Worm (Caenorhabditis elegans): ENCODE measurements around the gene T15H9.4.

Gene T15H9.4

ce11 chrII:9646122-9646555 is 34.5 kb downstream of the T15H9.4 start (continued):
- TF ChIP-seq mdl-1 (tag; optimal IDR thresholded peaks at IDR 0.05) = peak in 1 of 2 experiments; percentile 39
- TF ChIP-seq elt-3 (tag; optimal IDR thresholded peaks at IDR 0.05) = no peak
- TF ChIP-seq egl-27 (tag; optimal IDR thresholded peaks at IDR 0.05) = peak; percentile 80
- TF ChIP-seq nhr-237 (tag; optimal IDR thresholded peaks at IDR 0.05) = no peak
- peak; percentile 85 for TF ChIP-seq nhr-25 (tag; optimal IDR thresholded peaks at IDR 0.05)

ce11 chrII:9646928-9647838 is 35.5 kb downstream of the T15H9.4 start, which contains the start of gene sqv-8:
sqv-8 (plus strand) TSS chrII:9646978.
- TF ChIP-seq alr-1 (tag; optimal IDR thresholded peaks at IDR 0.05) (no peak), lsy-2 (tag; optimal IDR thresholded peaks at IDR 0.05) (peak in 1 of 2 experiments; percentile 34), crh-2 (tag; optimal IDR thresholded peaks at IDR 0.05) (peak; percentile 21), mdl-1 (tag; optimal IDR thresholded peaks at IDR 0.05) (no peak), fos-1 (tag; optimal IDR thresholded peaks at IDR 0.05) (peak; percentile 16), sma-9 (GFP tag; optimal IDR thresholded peaks at IDR 0.05) (peak; percentile 32), sma-9 (tag; optimal IDR thresholded peaks at IDR 0.05) (no peak), unc-55 (GFP tag; optimal IDR thresholded peaks at IDR 0.05) (peak; percentile 33), nhr-6 (tag; optimal IDR thresholded peaks at IDR 0.05) (no peak), nhr-129 (tag; optimal IDR thresholded peaks at IDR 0.05) (peak; percentile 27), C34F6.9 (tag; optimal IDR thresholded peaks at IDR 0.05) (peak; percentile 82), lin-11 (tag; optimal IDR thresholded peaks at IDR 0.05) (no peak)

- no peak for TF ChIP-seq C34F6.9 (tag; optimal IDR thresholded peaks at IDR 0.05)
- no peak for TF ChIP-seq gmeb-1 (tag; optimal IDR thresholded peaks at IDR 0.05)
- no peak for TF ChIP-seq ztf-1 (GFP tag; conservative IDR thresholded peaks at IDR 0.05)
- no peak for TF ChIP-seq mdl-1 (tag; optimal IDR thresholded peaks at IDR 0.05)
- TF ChIP-seq elt-1 (tag; optimal IDR thresholded peaks at IDR 0.05) = no peak
- TF ChIP-seq ZK546.5 (tag; optimal IDR thresholded peaks at IDR 0.05) = no peak
- TF ChIP-seq ceh-16 (tag; optimal IDR thresholded peaks at IDR 0.05) = no peak
- no peak for TF ChIP-seq Y55F3AM.14 (GFP tag; optimal IDR thresholded peaks at IDR 0.05)
- no peak for TF ChIP-seq mab-5 (tag; optimal IDR thresholded peaks at IDR 0.05)
- TF ChIP-seq dmd-4 (tag; optimal IDR thresholded peaks at IDR 0.05) = no peak
- no peak for TF ChIP-seq nhr-12 (tag; optimal IDR thresholded peaks at IDR 0.05)
- no peak for TF ChIP-seq sem-4 (tag; optimal IDR thresholded peaks at IDR 0.05)
- TF ChIP-seq mbf-1 (tag; optimal IDR thresholded peaks at IDR 0.05) = no peak
- no peak for TF ChIP-seq sma-9 (GFP tag; optimal IDR thresholded peaks at IDR 0.05)
- no peak for TF ChIP-seq sma-9 (tag; optimal IDR thresholded peaks at IDR 0.05)
- TF ChIP-seq nhr-21 (tag; optimal IDR thresholded peaks at IDR 0.05) = no peak
- no peak for TF ChIP-seq nhr-237 (tag; optimal IDR thresholded peaks at IDR 0.05)
- no peak for TF ChIP-seq peb-1 (tag; optimal IDR thresholded peaks at IDR 0.05)
- no peak for TF ChIP-seq fos-1 (tag; optimal IDR thresholded peaks at IDR 0.05)
- no peak for TF ChIP-seq unc-62 (GFP tag; optimal IDR thresholded peaks at IDR 0.05)
These were observed 37.5 kb downstream of the T15H9.4 start, which contains the start of gene ZK1307.9 for ce11 chrII:9649191-9649590. ZK1307.9 (plus strand) TSS chrII:9649491.

- TF ChIP-seq peb-1 (tag; optimal IDR thresholded peaks at IDR 0.05) (no peak), zag-1 (tag; optimal IDR thresholded peaks at IDR 0.05) (no peak), sem-4 (tag; optimal IDR thresholded peaks at IDR 0.05) (no peak)
These were observed 40.0 kb downstream of the T15H9.4 start, which contains the start of gene ZK1307.4 for ce11 chrII:9651700-9652099. ZK1307.4 (minus strand) TSS chrII:9651800.

- TF ChIP-seq alr-1 (tag; optimal IDR thresholded peaks at IDR 0.05) (no peak), elt-3 (tag; optimal IDR thresholded peaks at IDR 0.05) (no peak), ztf-11 (tag; optimal IDR thresholded peaks at IDR 0.05) (no peak), mab-5 (tag; optimal IDR thresholded peaks at IDR 0.05) (no peak), nhr-25 (tag; optimal IDR thresholded peaks at IDR 0.05) (no peak), crh-2 (tag; optimal IDR thresholded peaks at IDR 0.05) (no peak), ztf-4 (tag; optimal IDR thresholded peaks at IDR 0.05) (no peak), ceh-82 (tag; optimal IDR thresholded peaks at IDR 0.05) (no peak), nhr-23 (tag; optimal IDR thresholded peaks at IDR 0.05) (no peak), nhr-129 (tag; optimal IDR thresholded peaks at IDR 0.05) (no peak), sem-4 (tag; optimal IDR thresholded peaks at IDR 0.05) (no peak), elt-1 (tag; optimal IDR thresholded peaks at IDR 0.05) (no peak), sma-3 (GFP tag; optimal IDR thresholded peaks at IDR 0.05) (no peak), snpc-4 (tag; optimal IDR thresholded peaks at IDR 0.05) (no peak), skn-1 (tag; optimal IDR thresholded peaks at IDR 0.05) (no peak)
These were observed 41.2 kb downstream of the T15H9.4 start, which contains the start of gene ZK1307.3 for ce11 chrII:9652919-9653318. ZK1307.3 (minus strand) TSS chrII:9653019.

Data from whole organism, L2 larva.